Worm (Caenorhabditis elegans): Measurements from ENCODE around the gene R53.4.

R53.4 gene

ce11 chrII:9937611-9938010 is 30.2 kb downstream of the R53.4 start (continued):
- TF ChIP-seq pqm-1 (tag; optimal IDR thresholded peaks at IDR 0.05) (peak; percentile 61), egl-27 (tag; optimal IDR thresholded peaks at IDR 0.05) (peak; percentile 58)

- TF ChIP-seq elt-2 (tag; optimal IDR thresholded peaks at IDR 0.05) (peak; percentile 60), nhr-23 (tag; optimal IDR thresholded peaks at IDR 0.05) (no peak), pqm-1 (tag; optimal IDR thresholded peaks at IDR 0.05) (peak; percentile 75), pha-4 (tag; optimal IDR thresholded peaks at IDR 0.05) (peak; percentile 6)
Measured at ce11 chrII:9936859-9937258, 31.0 kb downstream of the R53.4 start, which contains the start of gene C05C10.3. Gene C05C10.3, minus strand, starts transcription at chrII:9936893.

ce11 chrII:9935664-9936063 is 32.2 kb downstream of the R53.4 start:
- no peak for TF ChIP-seq nhr-237 (tag; optimal IDR thresholded peaks at IDR 0.05)
- peak; percentile 55 for TF ChIP-seq ama-1 (optimal IDR thresholded peaks at IDR 0.05)
- TF ChIP-seq jun-1 (tag; optimal IDR thresholded peaks at IDR 0.05): no peak
- TF ChIP-seq nhr-77 (tag; optimal IDR thresholded peaks at IDR 0.05): no peak

ce11 chrII:9935044-9935599 is 32.7 kb downstream of the R53.4 start:
- TF ChIP-seq egl-27 (tag; optimal IDR thresholded peaks at IDR 0.05) (no peak), pha-4 (tag; optimal IDR thresholded peaks at IDR 0.05) (peak; percentile 38), ama-1 (optimal IDR thresholded peaks at IDR 0.05) (peak; percentile 37), egl-5 (tag; optimal IDR thresholded peaks at IDR 0.05) (no peak), eor-1 (tag; optimal IDR thresholded peaks at IDR 0.05) (no peak), pqm-1 (tag; optimal IDR thresholded peaks at IDR 0.05) (peak; percentile 82), elt-2 (tag; optimal IDR thresholded peaks at IDR 0.05) (peak; percentile 83)

ce11 chrII:9934570-9934969 is 33.3 kb downstream of the R53.4 start:
- TF ChIP-seq nhr-23 (tag; optimal IDR thresholded peaks at IDR 0.05) (no peak), nhr-43 (tag; optimal IDR thresholded peaks at IDR 0.05; ENCODE audit: poor library complexity, severe bottlenecking) (peak; percentile 41), ceh-28 (tag; optimal IDR thresholded peaks at IDR 0.05) (no peak), daf-12 (tag; optimal IDR thresholded peaks at IDR 0.05) (no peak), aly-2 (tag; optimal IDR thresholded peaks at IDR 0.05) (no peak), ama-1 (optimal IDR thresholded peaks at IDR 0.05) (peak; percentile 86)

- TF ChIP-seq elt-1 (tag; optimal IDR thresholded peaks at IDR 0.05) (no peak), nhr-28 (tag; optimal IDR thresholded peaks at IDR 0.05) (no peak), egl-27 (tag; optimal IDR thresholded peaks at IDR 0.05) (no peak), elt-2 (tag; optimal IDR thresholded peaks at IDR 0.05) (peak; percentile 11), ZK546.5 (tag; optimal IDR thresholded peaks at IDR 0.05) (no peak), lin-39 (tag; optimal IDR thresholded peaks at IDR 0.05) (no peak), nhr-43 (tag; optimal IDR thresholded peaks at IDR 0.05; ENCODE audit: poor library complexity, severe bottlenecking) (peak; percentile 60), fkh-10 (GFP tag; optimal IDR thresholded peaks at IDR 0.05) (no peak), pqm-1 (tag; optimal IDR thresholded peaks at IDR 0.05) (no peak), unc-62 (GFP tag; optimal IDR thresholded peaks at IDR 0.05) (no peak), ceh-28 (tag; optimal IDR thresholded peaks at IDR 0.05) (no peak), R02D3.7 (tag; optimal IDR thresholded peaks at IDR 0.05) (no peak), sea-2 (GFP tag; optimal IDR thresholded peaks at IDR 0.05) (no peak), lin-15B (tag; optimal IDR thresholded peaks at IDR 0.05) (no peak), ceh-9 (tag; optimal IDR thresholded peaks at IDR 0.05) (no peak), eor-1 (tag; optimal IDR thresholded peaks at IDR 0.05) (no peak), mdl-1 (tag; optimal IDR thresholded peaks at IDR 0.05) (no peak), ceh-16 (tag; optimal IDR thresholded peaks at IDR 0.05) (no peak), fos-1 (tag; optimal IDR thresholded peaks at IDR 0.05) (no peak), hmg-11 (tag; optimal IDR thresholded peaks at IDR 0.05) (no peak), ceh-82 (tag; optimal IDR thresholded peaks at IDR 0.05) (no peak), aly-2 (tag; optimal IDR thresholded peaks at IDR 0.05) (no peak), nfya-1 (tag; optimal IDR thresholded peaks at IDR 0.05; ENCODE audit: insufficient read depth) (no peak), unc-39 (tag; optimal IDR thresholded peaks at IDR 0.05) (no peak), jun-1 (tag; optimal IDR thresholded peaks at IDR 0.05) (no peak), ama-1 (optimal IDR thresholded peaks at IDR 0.05) (peak; percentile 92), mml-1 (tag; optimal IDR thresholded peaks at IDR 0.05) (no peak), nhr-11 (tag; optimal IDR thresholded peaks at IDR 0.05) (no peak), lsy-12 (tag; optimal IDR thresholded peaks at IDR 0.05) (peak; percentile 29)
Measured at ce11 chrII:9933947-9934383, 33.9 kb downstream of the R53.4 start.

Measured in whole organism, L3 larva.